Worm (Caenorhabditis elegans): ENCODE results near the gene F42A9.7.
A peak's percentile ranks its signal among the peaks of the same experiment; 100 is the strongest.

Gene F42A9.7

DNA sequence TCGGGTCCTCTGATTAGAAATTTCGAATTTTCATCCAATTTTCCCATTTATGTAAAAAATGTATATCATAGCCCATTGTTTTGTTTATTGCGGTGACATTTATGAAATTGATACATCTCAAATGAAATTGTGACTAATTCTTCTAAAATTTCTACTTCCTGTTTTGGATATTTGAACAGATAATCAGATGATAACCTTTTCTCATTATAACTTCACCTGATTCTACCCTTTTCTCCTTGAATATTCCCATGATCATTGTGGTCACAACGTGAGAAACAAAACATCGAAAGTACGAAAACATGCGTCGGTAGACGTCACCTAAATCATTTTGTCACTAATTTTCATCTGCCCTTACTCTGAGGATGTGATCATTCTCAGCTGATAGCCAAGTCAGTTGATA lies 13.3 kb upstream of the F42A9.7 start:
- TF ChIP-seq hlh-30 (tag; optimal IDR thresholded peaks at IDR 0.05; ENCODE audit: insufficient read depth) (peak; percentile 29), nhr-77 (tag; optimal IDR thresholded peaks at IDR 0.05) (no peak)

ce11 chrIV:8629609-8630052 lies 12.7 kb upstream of the F42A9.7 start:
- TF ChIP-seq mdt-29 (GFP tag; IDR thresholded peaks at IDR 0.05) (no peak), unc-62 (GFP tag; optimal IDR thresholded peaks at IDR 0.05 in 1 of 2) (peak in 1 of 2 experiments; percentile 96), unc-62 (tag; optimal IDR thresholded peaks at IDR 0.05) (no peak), nhr-42 (GFP tag; IDR thresholded peaks at IDR 0.05) (no peak), nhr-11 (tag; optimal IDR thresholded peaks at IDR 0.05) (peak; percentile 37), lsy-2 (tag; optimal IDR thresholded peaks at IDR 0.05) (peak; percentile 29 to 50), ceh-82 (tag; optimal IDR thresholded peaks at IDR 0.05) (no peak), hlh-11 (tag; optimal IDR thresholded peaks at IDR 0.05) (peak; percentile 51), fkh-10 (GFP tag; optimal IDR thresholded peaks at IDR 0.05) (peak; percentile 7), aha-1 (tag) (peak; percentile 95), ZK337.2 (GFP tag; IDR thresholded peaks at IDR 0.05) (no peak), hmg-1.1 (GFP tag; IDR thresholded peaks at IDR 0.05) (peak; percentile 68), mes-2 (tag; optimal IDR thresholded peaks at IDR 0.05; ENCODE audit: poor library complexity, severe bottlenecking) (peak; percentile 14), set-16 (GFP tag; IDR thresholded peaks at IDR 0.05) (peak; percentile 37; the same call in 1 of the 2 replicates), mep-1 (tag; optimal IDR thresholded peaks at IDR 0.05) (peak; percentile 57), ctbp-1 (GFP tag; IDR thresholded peaks at IDR 0.05) (peak; percentile 55; the same call in 1 of the 2 replicates), rbr-2 (tag; optimal IDR thresholded peaks at IDR 0.05) (peak; percentile 50), jun-1 (tag; optimal IDR thresholded peaks at IDR 0.05) (no peak), hlh-30 (tag; optimal IDR thresholded peaks at IDR 0.05; ENCODE audit: insufficient read depth) (peak; percentile 33), saeg-2 (GFP tag; IDR thresholded peaks at IDR 0.05) (no peak)

DNA sequence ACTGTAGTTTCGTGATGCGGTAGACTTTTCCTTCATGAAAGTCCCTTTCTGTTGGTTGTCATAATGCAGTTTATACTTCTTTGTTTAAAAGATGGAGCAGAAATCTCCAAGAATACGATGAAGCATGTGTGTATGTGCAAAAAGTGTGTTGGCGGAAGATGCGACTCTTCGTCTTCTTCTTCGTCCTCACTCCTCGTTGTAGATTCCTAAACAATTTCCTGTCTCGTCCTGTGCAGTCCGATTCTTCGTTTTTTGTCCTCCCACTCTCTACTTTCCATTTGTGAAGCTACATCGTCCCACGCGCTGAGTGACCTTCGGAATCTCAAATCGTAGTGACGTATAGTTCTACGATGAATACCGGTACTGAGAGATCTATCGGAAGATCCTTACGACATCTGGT lies 11.3 kb upstream of the F42A9.7 start:
- no peak for TF ChIP-seq jun-1 (tag; optimal IDR thresholded peaks at IDR 0.05)
- no peak for TF ChIP-seq sdz-12 (GFP tag; optimal IDR thresholded peaks at IDR 0.05)
- no peak for TF ChIP-seq R02D3.7 (tag; optimal IDR thresholded peaks at IDR 0.05)
- no peak for TF ChIP-seq attf-4 (tag; optimal IDR thresholded peaks at IDR 0.05)
- TF ChIP-seq ceh-62 (tag; optimal IDR thresholded peaks at IDR 0.05), result no peak
- no peak for TF ChIP-seq rbr-2 (tag; optimal IDR thresholded peaks at IDR 0.05)
- TF ChIP-seq zfp-2 (tag; optimal IDR thresholded peaks at IDR 0.05), result no peak
- no peak for TF ChIP-seq ztf-11 (tag; optimal IDR thresholded peaks at IDR 0.05)
- no peak for TF ChIP-seq F26F4.8 (GFP tag; conservative IDR thresholded peaks at IDR 0.05)
- TF ChIP-seq egl-27 (tag; optimal IDR thresholded peaks at IDR 0.05), result no peak
- no peak for TF ChIP-seq gei-8 (GFP tag; optimal IDR thresholded peaks at IDR 0.05)
- no peak for TF ChIP-seq hlh-11 (tag; optimal IDR thresholded peaks at IDR 0.05)
- TF ChIP-seq F37D6.2 (tag; optimal IDR thresholded peaks at IDR 0.05), result no peak
- TF ChIP-seq egl-43 (GFP tag; IDR thresholded peaks at IDR 0.05), result no peak
- TF ChIP-seq F10B5.3 (tag; optimal IDR thresholded peaks at IDR 0.05), result no peak

- no peak for TF ChIP-seq tag-97 (GFP tag; IDR thresholded peaks at IDR 0.05)
- TF ChIP-seq mxl-3 (GFP tag; optimal IDR thresholded peaks at IDR 0.05), result peak; percentile 73
- TF ChIP-seq hlh-30 (tag; optimal IDR thresholded peaks at IDR 0.05; ENCODE audit: insufficient read depth), result peak; percentile 53
- TF ChIP-seq ceh-32 (tag; optimal IDR thresholded peaks at IDR 0.05; ENCODE audit: poor library complexity), result no peak
- TF ChIP-seq spr-3 (GFP tag; optimal IDR thresholded peaks at IDR 0.05), result no peak
- no peak for TF ChIP-seq hif-1 (tag; optimal IDR thresholded peaks at IDR 0.05)
- TF ChIP-seq nhr-28 (tag; optimal IDR thresholded peaks at IDR 0.05), result peak; percentile 66
- TF ChIP-seq pha-4 (GFP tag; IDR thresholded peaks at IDR 0.05), result no peak
- no peak for TF ChIP-seq pha-4 (tag; optimal IDR thresholded peaks at IDR 0.05)
- TF ChIP-seq cey-2 (tag; optimal IDR thresholded peaks at IDR 0.05; ENCODE audit: borderline replicate concordance, insufficient read depth), result no peak
- TF ChIP-seq nhr-6 (tag; optimal IDR thresholded peaks at IDR 0.05), result peak; percentile 28
- no peak for TF ChIP-seq fos-1 (tag; optimal IDR thresholded peaks at IDR 0.05)
- peak in 1 of 2 experiments; percentile 44 for TF ChIP-seq mdl-1 (tag; optimal IDR thresholded peaks at IDR 0.05)
- peak; percentile 28 for TF ChIP-seq nhr-25 (tag; optimal IDR thresholded peaks at IDR 0.05; ENCODE audit: borderline replicate concordance, insufficient read depth)
- peak; percentile 89 for TF ChIP-seq aha-1 (tag)
- TF ChIP-seq hlh-11 (tag; optimal IDR thresholded peaks at IDR 0.05), result peak; percentile 66
- TF ChIP-seq unc-62 (GFP tag; optimal IDR thresholded peaks at IDR 0.05 in 1 of 2), result peak in 1 of 2 experiments; percentile 79
- no peak for TF ChIP-seq unc-62 (tag; optimal IDR thresholded peaks at IDR 0.05)
- TF ChIP-seq lsy-2 (tag; optimal IDR thresholded peaks at IDR 0.05), result peak in 1 of 2 experiments; percentile 44
- TF ChIP-seq Y5F2A.4 (GFP tag; optimal IDR thresholded peaks at IDR 0.05), result no peak
Measured at ce11 chrIV:8627328-8627727, 10.4 kb upstream of the F42A9.7 start, which contains the start of gene F42A9.11. Gene F42A9.11, plus strand, starts transcription at chrIV:8627637.

Measured in whole organism, L4 larva.